Worm (Caenorhabditis elegans) whole organism, L4/young adult: ENCODE measurements around the gene perm-3.

Experiments
- W03F9.2 ChIP-seq: fragments of 150-350 bp; optimal IDR thresholded peaks from 2 replicates; lab custom pipeline; 2014; ENCODE audit warnings: missing biosample characterization, missing genetic modification characterization
- him-1 ChIP-seq: sonication (generic microtip); optimal IDR thresholded peaks from 2 replicates; lab custom pipeline; 2016; ENCODE audit warnings: missing genotype, missing genetic modification reagents, missing genetic modification characterization, missing compliant biosample characterization

ce11 chrIV:5353364-5353763 lies 41.2 kb downstream of the perm-3 start, which contains the start of gene Y4C6B.7:
- TF ChIP-seq W03F9.2 (tag; lab: Kevin White, UChicago) = no peak
- TF ChIP-seq him-1 = no peak
